Fruit fly (Drosophila melanogaster) whole organism, embryonic: Measurements from ENCODE around the gene CG5612.
A peak's percentile ranks its signal among the peaks of the same experiment; 100 is the strongest.

Experiments used
- Ada2b ChIP-seq: fragments of 200-800 bp; sonication (Bioruptor generic); IDR thresholded peaks from 2 replicates; pipeline ENCODE4 v1.3.6; 2022; ENCODE audit warnings: missing biosample characterization, missing genetic modification characterization
- Antp ChIP-seq: fragments of 200-800 bp; sonication (Bioruptor generic); optimal IDR thresholded peaks from 3 replicates; lab custom pipeline; 2016; ENCODE audit warnings: missing biosample characterization, missing genetic modification characterization
- Asciz ChIP-seq: fragments of 200-800 bp; sonication (Bioruptor generic); optimal IDR thresholded peaks from 2 replicates; lab custom pipeline; 2017; ENCODE audit warnings: missing biosample characterization, mild to moderate bottlenecking, missing genetic modification characterization, missing genetic modification reagents
- Atf6 ChIP-seq: fragments of 200-800 bp; sonication (Bioruptor generic); IDR thresholded peaks from 2 replicates; pipeline ENCODE4 v1.3.6; 2022; ENCODE audit warnings: missing biosample characterization, missing genetic modification characterization
- Blimp-1 ChIP-seq: fragments of 200-800 bp; sonication (Bioruptor generic); optimal IDR thresholded peaks from 3 replicates; lab custom pipeline; 2018; ENCODE audit warnings: missing biosample characterization, missing genetic modification characterization, mild to moderate bottlenecking, moderate library complexity, missing genetic modification reagents
- CG11085 ChIP-seq: fragments of 200-800 bp; sonication (Bioruptor generic); IDR thresholded peaks from 2 replicates; pipeline ENCODE4 v1.3.6; 2022; ENCODE audit warnings: missing biosample characterization, missing genetic modification characterization
- CG11456 ChIP-seq: fragments of 200-800 bp; sonication (Bioruptor generic); IDR thresholded peaks from 3 replicates; pipeline ENCODE4 v1.3.6; 2022; ENCODE audit warnings: missing biosample characterization, missing genetic modification characterization
- CG11695 ChIP-seq: fragments of 200-800 bp; sonication (Bioruptor generic); IDR thresholded peaks from 3 replicates; pipeline ENCODE4 v1.3.6; 2022; ENCODE audit warnings: missing biosample characterization, missing genetic modification characterization
- CG11696 ChIP-seq: fragments of 200-800 bp; sonication (Bioruptor generic); IDR thresholded peaks from 2 replicates; pipeline ENCODE4 v1.3.6; 2022; ENCODE audit warnings: missing biosample characterization, missing genetic modification characterization
- CG2678 ChIP-seq: fragments of 200-800 bp; sonication (Bioruptor generic); optimal IDR thresholded peaks from 3 replicates; lab custom pipeline; 2019; ENCODE audit warnings: missing biosample characterization, mild to moderate bottlenecking, missing genetic modification characterization, moderate library complexity
- CG31441 ChIP-seq: fragments of 200-800 bp; sonication (Bioruptor generic); IDR thresholded peaks from 2 replicates; pipeline ENCODE4 v1.3.6; 2022; ENCODE audit warnings: missing biosample characterization, missing genetic modification characterization
- CG32532 ChIP-seq: fragments of 200-800 bp; sonication (Bioruptor generic); IDR thresholded peaks from 2 replicates; pipeline ENCODE4 v1.3.6; 2022; ENCODE audit warnings: missing biosample characterization, missing genetic modification characterization
- CG34422 ChIP-seq: fragments of 200-800 bp; sonication (Bioruptor generic); IDR thresholded peaks from 3 replicates; pipeline ENCODE4 v1.3.6; 2022; ENCODE audit warnings: missing biosample characterization, missing genetic modification characterization
- CG7372 ChIP-seq: fragments of 200-800 bp; sonication (Bioruptor generic); IDR thresholded peaks from 2 replicates; pipeline ENCODE4 v1.3.6; 2022; ENCODE audit warnings: missing biosample characterization, missing genetic modification characterization
- Fer3 ChIP-seq: fragments of 200-800 bp; sonication (Bioruptor generic); optimal IDR thresholded peaks from 2 replicates; lab custom pipeline; 2018; ENCODE audit warnings: missing biosample characterization, mild to moderate bottlenecking, missing genetic modification characterization, moderate library complexity
- HLH3B ChIP-seq: fragments of 200-800 bp; sonication (Bioruptor generic); IDR thresholded peaks from 2 replicates; pipeline ENCODE4 v1.3.6; 2022; ENCODE audit warnings: missing biosample characterization, missing genetic modification characterization
- Hey ChIP-seq: fragments of 200-800 bp; sonication (Bioruptor generic); optimal IDR thresholded peaks from 3 replicates; lab custom pipeline; 2018; ENCODE audit warnings: missing biosample characterization, mild to moderate bottlenecking, missing genetic modification characterization
- Hr39 ChIP-seq: fragments of >200 bp; optimal IDR thresholded peaks from 2 replicates; lab custom pipeline; 2017
- Hr51 ChIP-seq, 2 experiments: fragments of 200-800 bp; sonication (Bioruptor generic); optimal IDR thresholded peaks; 2 replicates in 1 of 2; 3 replicates in 1 of 2; lab custom pipeline; 2016 to 2018; ENCODE audit warnings: missing biosample characterization in 2 of 2, missing genetic modification characterization in 2 of 2, mild to moderate bottlenecking in 1 of 2, moderate library complexity in 1 of 2
- Med ChIP-seq: fragments of 200-800 bp; sonication (Bioruptor generic); peaks from one replicate; lab custom pipeline; 2016; ENCODE audit warnings: missing biosample characterization, missing genetic modification characterization, mild to moderate bottlenecking, inconsistent platforms, moderate library complexity
- Nf-YC ChIP-seq: fragments of 200-800 bp; optimal IDR thresholded peaks from 3 replicates; lab custom pipeline; 2019; ENCODE audit warnings: missing biosample characterization, mild to moderate bottlenecking, missing genetic modification characterization, moderate library complexity
- Pdp1 ChIP-seq, 2 experiments: fragments of 200-800 bp; sonication (Bioruptor generic); optimal IDR thresholded peaks; 3 replicates each; lab custom pipeline; 2016; ENCODE audit warnings: missing biosample characterization in 2 of 2, missing genetic modification characterization in 2 of 2, mild to moderate bottlenecking in 1 of 2, moderate library complexity in 1 of 2
- Side ChIP-seq: fragments of 200-800 bp; sonication (Bioruptor generic); optimal IDR thresholded peaks from 2 replicates; lab custom pipeline; 2016; ENCODE audit warnings: missing biosample characterization, missing genetic modification characterization
- Sox102F ChIP-seq: fragments of 200-800 bp; sonication (Bioruptor generic); optimal IDR thresholded peaks from 2 replicates; lab custom pipeline; 2018; ENCODE audit warnings: missing biosample characterization, mild to moderate bottlenecking, missing genetic modification characterization, moderate library complexity
- Sry-β ChIP-seq: fragments of 200-800 bp; sonication (Bioruptor generic); optimal IDR thresholded peaks from 2 replicates; lab custom pipeline; 2018; ENCODE audit warnings: missing biosample characterization, mild to moderate bottlenecking, missing genetic modification characterization, moderate library complexity
- ap ChIP-seq: fragments of 200-800 bp; sonication (Bioruptor generic); IDR thresholded peaks from 2 replicates; pipeline ENCODE4 v1.3.6; 2022; ENCODE audit warnings: missing biosample characterization, missing genetic modification characterization
- caup ChIP-seq: fragments of 200-800 bp; sonication (Bioruptor generic); optimal IDR thresholded peaks from 3 replicates; lab custom pipeline; 2017; ENCODE audit warnings: missing biosample characterization, mild to moderate bottlenecking, missing genetic modification characterization, moderate library complexity; ENCODE audit not compliant: severe bottlenecking
- crc ChIP-seq: fragments of 200-800 bp; sonication (Bioruptor generic); optimal IDR thresholded peaks from 2 replicates; lab custom pipeline; 2016; ENCODE audit warnings: missing biosample characterization, missing genetic modification characterization
- dmrt99B ChIP-seq: fragments of 200-800 bp; sonication (Bioruptor generic); optimal IDR thresholded peaks from 2 replicates; lab custom pipeline; 2018; ENCODE audit warnings: missing biosample characterization, mild to moderate bottlenecking, missing genetic modification characterization, moderate library complexity
- emc ChIP-seq: fragments of 200-800 bp; sonication (Bioruptor generic); optimal IDR thresholded peaks from 2 replicates; lab custom pipeline; 2016; ENCODE audit warnings: missing biosample characterization, missing genetic modification characterization
- esg ChIP-seq: fragments of 200-800 bp; sonication (Bioruptor generic); conservative IDR thresholded peaks from 2 replicates; pipeline ENCODE4 v1.3.6; 2022; ENCODE audit warnings: missing biosample characterization, missing genetic modification characterization
- exex ChIP-seq: fragments of 200-800 bp; sonication (Bioruptor generic); optimal IDR thresholded peaks from 4 replicates; lab custom pipeline; 2018; ENCODE audit warnings: missing biosample characterization, mild to moderate bottlenecking, missing genetic modification characterization, moderate library complexity
- gem ChIP-seq: fragments of 200-800 bp; sonication (Bioruptor generic); optimal IDR thresholded peaks from 2 replicates; lab custom pipeline; 2019; ENCODE audit warnings: missing biosample characterization, mild to moderate bottlenecking, missing genetic modification characterization, moderate library complexity
- grau ChIP-seq: fragments of 200-800 bp; optimal IDR thresholded peaks from 3 replicates; lab custom pipeline; 2019; ENCODE audit warnings: missing biosample characterization, mild to moderate bottlenecking, missing genetic modification characterization, moderate library complexity
- hkb ChIP-seq, 2 experiments: fragments of 200-800 bp in 1 of 2; fragments of >200 bp in 1 of 2; sonication (Bioruptor generic) in 1 of 2; IDR thresholded peaks in 1 of 2; optimal IDR thresholded peaks in 1 of 2; 2 replicates each; pipeline versions ENCODE4 v1.3.6 to Lab custom; 2017 to 2022; ENCODE audit warnings: missing biosample characterization in 1 of 2, missing genetic modification characterization in 1 of 2
- lab ChIP-seq: fragments of 200-800 bp; sonication (Bioruptor generic); optimal IDR thresholded peaks from 3 replicates; lab custom pipeline; 2017; ENCODE audit warnings: missing biosample characterization, missing genetic modification characterization, mild to moderate bottlenecking, moderate library complexity, missing genetic modification reagents
- lmd ChIP-seq: fragments of 200-800 bp; sonication (Bioruptor generic); IDR thresholded peaks from 2 replicates; pipeline ENCODE4 v1.3.6; 2022; ENCODE audit warnings: missing biosample characterization, missing genetic modification characterization
- mirr ChIP-seq: fragments of 200-800 bp; sonication (Bioruptor generic); optimal IDR thresholded peaks from 3 replicates; lab custom pipeline; 2018; ENCODE audit warnings: missing biosample characterization, mild to moderate bottlenecking, missing genetic modification characterization
- nerfin-1 ChIP-seq: fragments of 200-800 bp; sonication (Bioruptor generic); optimal IDR thresholded peaks from 3 replicates; lab custom pipeline; 2019; ENCODE audit warnings: missing biosample characterization, mild to moderate bottlenecking, missing genetic modification characterization, moderate library complexity
- pb ChIP-seq: fragments of 200-800 bp; sonication (Bioruptor generic); optimal IDR thresholded peaks from 3 replicates; lab custom pipeline; 2016; ENCODE audit warnings: missing biosample characterization, missing genetic modification characterization
- row ChIP-seq: fragments of 200-800 bp; sonication (Bioruptor generic); IDR thresholded peaks from 3 replicates; pipeline ENCODE4 v1.3.6; 2022; ENCODE audit warnings: missing biosample characterization, missing genetic modification characterization
- sc ChIP-seq, 3 experiments: fragments of >200 bp in 2 of 3; fragments of 200-800 bp in 1 of 3; sonication (Bioruptor generic) in 1 of 3; optimal IDR thresholded peaks; 2 replicates in 2 of 3; 3 replicates in 1 of 3; lab custom pipeline; 2017; ENCODE audit warnings: mild to moderate bottlenecking in 1 of 3, missing biosample characterization in 1 of 3, missing genetic modification characterization in 1 of 3, missing genetic modification reagents in 1 of 3
- scrt ChIP-seq: fragments of 200-800 bp; sonication (Bioruptor generic); optimal IDR thresholded peaks from 2 replicates; lab custom pipeline; 2018; ENCODE audit warnings: missing biosample characterization, mild to moderate bottlenecking, missing genetic modification characterization, moderate library complexity
- slou ChIP-seq: fragments of 200-800 bp; sonication (Bioruptor generic); optimal IDR thresholded peaks from 3 replicates; lab custom pipeline; 2016; ENCODE audit warnings: missing biosample characterization, missing genetic modification characterization
- usp ChIP-seq: fragments of >200 bp; optimal IDR thresholded peaks from 2 replicates; lab custom pipeline; 2017; ENCODE audit warnings: missing biosample characterization, missing genetic modification characterization
- zfh1 ChIP-seq: fragments of 200-800 bp; sonication (Bioruptor generic); IDR thresholded peaks from 3 replicates; pipeline ENCODE4 v1.3.6; 2022; ENCODE audit warnings: missing biosample characterization, missing genetic modification characterization

The CG5612 gene

dm6 chr3R:27621861-27622260 is 4.0 kb downstream of the CG5612 start (continued):
- TF ChIP-seq Med (GFP tag; lab: Kevin White, UChicago) (peak; percentile 72), Sox102F (peak; percentile 31), CG11456 (GFP tag; lab: Robert Waterston, UW) (0 out of 3 replicates have a peak, but pooled peaks have one; percentile 13), CG2678 (tag; lab: Kevin White, UChicago) (peak; percentile 45), Pdp1 (GFP tag; optimal IDR thresholded peaks at IDR 0.05; lab: Kevin White, UChicago) (no peak), lab (GFP tag; lab: Kevin White, UChicago) (peak; percentile 58), HLH3B (0 out of 2 replicates have a peak, but pooled peaks have one; percentile 8), Fer3 (peak; percentile 44), Atf6 (GFP tag; lab: Robert Waterston, UW) (0 out of 2 replicates have a peak, but pooled peaks have one; percentile 20)

- TF ChIP-seq Hey (tag; lab: Kevin White, UChicago): peak; percentile 99
- no peak for TF ChIP-seq Hr39
- peak; percentile 31 for TF ChIP-seq Med (GFP tag; lab: Kevin White, UChicago)
- 0 out of 3 replicates have a peak, but pooled peaks have one; percentile 14 for TF ChIP-seq zfh1 (GFP tag; lab: Robert Waterston, UW)
- TF ChIP-seq row (GFP tag; lab: Robert Waterston, UW): 0 out of 3 replicates have a peak, but pooled peaks have one; percentile 15
- peak; percentile 17 for TF ChIP-seq Antp (GFP tag; lab: Kevin White, UChicago)
- TF ChIP-seq emc: no peak
Observed at dm6 chr3R:27616493-27616892, 9.3 kb downstream of the CG5612 start.

- TF ChIP-seq hkb (optimal IDR thresholded peaks at IDR 0.05; lab: Kevin White, UChicago) (no peak), hkb (GFP tag; IDR thresholded peaks at IDR 0.05; lab: Robert Waterston, UW) (peak; percentile 26; the same call in 1 of the 2 replicates), CG11085 (GFP tag; lab: Robert Waterston, UW) (no peak), row (GFP tag; lab: Robert Waterston, UW) (peak; percentile 45; the same call in 1 of the 3 replicates), nerfin-1 (no peak), usp (GFP tag; lab: Kevin White, UChicago) (no peak), pb (GFP tag; lab: Kevin White, UChicago) (no peak), Blimp-1 (GFP tag; lab: Kevin White, UChicago) (peak; percentile 39), Sry-β (no peak), scrt (GFP tag; lab: Kevin White, UChicago) (peak; percentile 61), crc (GFP tag; lab: Kevin White, UChicago) (no peak), caup (GFP tag; lab: Kevin White, UChicago) (peak; percentile 4), esg (peak; percentile 37), Hr51 (GFP tag; optimal IDR thresholded peaks at IDR 0.05; lab: Kevin White, UChicago) (peak in 1 of 2 experiments; percentile 32), CG31441 (GFP tag; lab: Robert Waterston, UW) (0 out of 2 replicates have a peak, but pooled peaks have one; percentile 34), Side (no peak), lmd (GFP tag; lab: Robert Waterston, UW) (peak; percentile 32; the same call in 1 of the 2 replicates), grau (tag; lab: Kevin White, UChicago) (peak; percentile 8), slou (GFP tag; lab: Kevin White, UChicago) (no peak), Nf-YC (tag; lab: Kevin White, UChicago) (no peak), ap (0 out of 2 replicates have a peak, but pooled peaks have one; percentile 32), CG11696 (GFP tag; lab: Robert Waterston, UW) (no peak), CG7372 (GFP tag; lab: Robert Waterston, UW) (0 out of 2 replicates have a peak, but pooled peaks have one; percentile 8), sc (optimal IDR thresholded peaks at IDR 0.05; lab: Kevin White, UChicago) (no peak), sc (GFP tag; optimal IDR thresholded peaks at IDR 0.05; lab: Kevin White, UChicago) (no peak), CG34422 (GFP tag; lab: Robert Waterston, UW) (peak; percentile 29; the same call in 1 of the 3 replicates), gem (tag; lab: Kevin White, UChicago) (peak; percentile 16), CG32532 (GFP tag; lab: Robert Waterston, UW) (no peak), exex (peak; percentile 9), Asciz (GFP tag; lab: Kevin White, UChicago) (peak; percentile 9), Ada2b (GFP tag; lab: Robert Waterston, UW) (0 out of 2 replicates have a peak, but pooled peaks have one; percentile 26), dmrt99B (tag; lab: Kevin White, UChicago) (peak; percentile 47), CG11695 (GFP tag; lab: Robert Waterston, UW) (no peak), mirr (GFP tag; lab: Kevin White, UChicago) (no peak)
Observed at dm6 chr3R:27613814-27614213, 12.0 kb downstream of the CG5612 start.
